Fruit fly (Drosophila melanogaster) whole organism, pupa: ENCODE data around the gene Rtnl1.

Experiments
- CG10348 ChIP-seq: fragments of 200-800 bp; sonication (Bioruptor generic); IDR thresholded peaks from 2 replicates; pipeline ENCODE4 v1.3.6; 2022; ENCODE audit warnings: missing biosample characterization, missing genetic modification characterization
- CG14655 ChIP-seq: fragments of 200-800 bp; sonication (Bioruptor generic); optimal IDR thresholded peaks from 3 replicates; lab custom pipeline; 2017; ENCODE audit warnings: mild to moderate bottlenecking, missing biosample characterization, missing genetic modification reagents, missing genetic modification characterization
- CG15710 ChIP-seq: fragments of 200-800 bp; sonication (Bioruptor generic); optimal IDR thresholded peaks from 2 replicates; lab custom pipeline; 2018; ENCODE audit warnings: missing biosample characterization, mild to moderate bottlenecking, missing genetic modification characterization, moderate library complexity
- CG17806 ChIP-seq: fragments of 200-800 bp; sonication (Bioruptor generic); optimal IDR thresholded peaks from 2 replicates; lab custom pipeline; 2018; ENCODE audit warnings: missing biosample characterization, mild to moderate bottlenecking, missing genetic modification characterization, moderate library complexity
- CG4496 ChIP-seq: fragments of 200-800 bp; sonication (Bioruptor generic); IDR thresholded peaks from 3 replicates; pipeline ENCODE4 v1.3.6; 2022; ENCODE audit warnings: missing biosample characterization, missing genetic modification characterization
- D1 ChIP-seq: fragments of 200-800 bp; sonication (Bioruptor generic); optimal IDR thresholded peaks from 2 replicates; lab custom pipeline; 2018; ENCODE audit warnings: missing biosample characterization, mild to moderate bottlenecking, missing genetic modification characterization, moderate library complexity
- Ets98B ChIP-seq: fragments of 200-800 bp; sonication (Bioruptor generic); IDR thresholded peaks from 2 replicates; pipeline ENCODE4 v1.3.6; 2022; ENCODE audit warnings: missing biosample characterization, missing genetic modification characterization
- Pif1A ChIP-seq: fragments of 200-800 bp; sonication (Bioruptor generic); optimal IDR thresholded peaks from 3 replicates; lab custom pipeline; 2016; ENCODE audit warnings: missing biosample characterization, missing genetic modification characterization
- fd96Ca ChIP-seq: fragments of 200-800 bp; sonication (Bioruptor generic); IDR thresholded peaks from 3 replicates; pipeline ENCODE4 v1.3.6; 2022; ENCODE audit warnings: missing biosample characterization, missing genetic modification characterization
- gl ChIP-seq: fragments of 200-800 bp; sonication (Bioruptor generic); optimal IDR thresholded peaks from 2 replicates; lab custom pipeline; 2018; ENCODE audit warnings: missing biosample characterization, mild to moderate bottlenecking, missing genetic modification characterization
- rn ChIP-seq: fragments of 200-800 bp; sonication (Bioruptor generic); IDR thresholded peaks from 2 replicates; pipeline ENCODE4 v1.3.6; 2022; ENCODE audit warnings: missing biosample characterization, missing genetic modification characterization

dm6 chr2L:5054953-5055352 lies 45.4 kb upstream of the Rtnl1 start, which contains the start of the genes CG14036 and His3.3A:
- TF ChIP-seq CG4496: no peak
- TF ChIP-seq CG15710 (tag; lab: Kevin White, UChicago): peak; percentile 0
- no peak for TF ChIP-seq rn (GFP tag; lab: Robert Waterston, UW)
- no peak for TF ChIP-seq D1
- TF ChIP-seq gl (tag; lab: Kevin White, UChicago): no peak
- TF ChIP-seq CG17806 (tag; lab: Kevin White, UChicago): no peak
- no peak for TF ChIP-seq CG10348 (GFP tag; lab: Robert Waterston, UW)
- no peak for TF ChIP-seq Pif1A (GFP tag; lab: Kevin White, UChicago)
- no peak for TF ChIP-seq fd96Ca (GFP tag; lab: Robert Waterston, UW)
- TF ChIP-seq CG14655 (GFP tag; lab: Kevin White, UChicago): no peak
- TF ChIP-seq Ets98B (GFP tag; lab: Robert Waterston, UW): no peak
